Worm (Caenorhabditis elegans): ENCODE data around the gene C32D5.10.

C32D5.10 gene

ce11 chrII:6377381-6377948, 25.7 kb upstream of the C32D5.10 start:
- no peak for TF ChIP-seq pha-2 (tag; optimal IDR thresholded peaks at IDR 0.05)
- TF ChIP-seq ahr-1 (tag; optimal IDR thresholded peaks at IDR 0.05), result no peak

ce11 chrII:6376693-6377092, 24.9 kb upstream of the C32D5.10 start:
- TF ChIP-seq syd-9 (tag; optimal IDR thresholded peaks at IDR 0.05), result no peak
- TF ChIP-seq pha-2 (tag; optimal IDR thresholded peaks at IDR 0.05), result no peak
- no peak for TF ChIP-seq ahr-1 (tag; optimal IDR thresholded peaks at IDR 0.05)
- TF ChIP-seq pax-1 (tag; optimal IDR thresholded peaks at IDR 0.05), result no peak
- TF ChIP-seq nhr-11 (tag; optimal IDR thresholded peaks at IDR 0.05), result no peak
- no peak for TF ChIP-seq hlh-15 (tag; optimal IDR thresholded peaks at IDR 0.05)
- TF ChIP-seq ceh-2 (tag; optimal IDR thresholded peaks at IDR 0.05), result no peak
- TF ChIP-seq hlh-6 (tag; optimal IDR thresholded peaks at IDR 0.05), result no peak
- TF ChIP-seq che-1 (tag; optimal IDR thresholded peaks at IDR 0.05), result no peak
- no peak for TF ChIP-seq ama-1 (optimal IDR thresholded peaks at IDR 0.05)
- no peak for TF ChIP-seq tbx-2 (tag; optimal IDR thresholded peaks at IDR 0.05)
- no peak for TF ChIP-seq ceh-30 (tag; optimal IDR thresholded peaks at IDR 0.05)
- TF ChIP-seq ceh-48 (tag; optimal IDR thresholded peaks at IDR 0.05), result no peak
- no peak for TF ChIP-seq odd-2 (tag; optimal IDR thresholded peaks at IDR 0.05)
- no peak for TF ChIP-seq ceh-6 (GFP tag; optimal IDR thresholded peaks at IDR 0.05)
- no peak for TF ChIP-seq ref-2 (tag; optimal IDR thresholded peaks at IDR 0.05)
- TF ChIP-seq eyg-1 (tag; optimal IDR thresholded peaks at IDR 0.05), result no peak
- no peak for TF ChIP-seq ceh-14 (tag; optimal IDR thresholded peaks at IDR 0.05)

ce11 chrII:6374646-6375045, 22.9 kb upstream of the C32D5.10 start:
- no peak for TF ChIP-seq fax-1 (tag; optimal IDR thresholded peaks at IDR 0.05)
- TF ChIP-seq fkh-10 (GFP tag; optimal IDR thresholded peaks at IDR 0.05), result no peak
- no peak for TF ChIP-seq hlh-8 (tag; optimal IDR thresholded peaks at IDR 0.05)
- TF ChIP-seq nhr-11 (tag; optimal IDR thresholded peaks at IDR 0.05), result no peak
- no peak for TF ChIP-seq unc-42 (tag; optimal IDR thresholded peaks at IDR 0.05)
- TF ChIP-seq F13H6.1 (tag; optimal IDR thresholded peaks at IDR 0.05), result no peak
- no peak for TF ChIP-seq ets-4 (tag; optimal IDR thresholded peaks at IDR 0.05)
- no peak for TF ChIP-seq ceh-24 (tag; optimal IDR thresholded peaks at IDR 0.05)
- TF ChIP-seq ref-2 (tag; optimal IDR thresholded peaks at IDR 0.05), result no peak
- TF ChIP-seq sdc-2 (tag; optimal IDR thresholded peaks at IDR 0.05), result no peak
- no peak for TF ChIP-seq hlh-6 (tag; optimal IDR thresholded peaks at IDR 0.05)
- no peak for TF ChIP-seq ceh-2 (tag; optimal IDR thresholded peaks at IDR 0.05)
- no peak for TF ChIP-seq pag-3 (tag; optimal IDR thresholded peaks at IDR 0.05; ENCODE audit: borderline replicate concordance)
- no peak for TF ChIP-seq odd-2 (tag; optimal IDR thresholded peaks at IDR 0.05)
- TF ChIP-seq pha-2 (tag; optimal IDR thresholded peaks at IDR 0.05), result no peak
- TF ChIP-seq ama-1 (optimal IDR thresholded peaks at IDR 0.05), result no peak
- no peak for TF ChIP-seq gmeb-2 (tag; optimal IDR thresholded peaks at IDR 0.05)
- no peak for TF ChIP-seq hlh-30 (tag; optimal IDR thresholded peaks at IDR 0.05; ENCODE audit: insufficient read depth)
- TF ChIP-seq unc-55 (GFP tag; optimal IDR thresholded peaks at IDR 0.05), result no peak
- no peak for TF ChIP-seq C08G9.2 (tag; optimal IDR thresholded peaks at IDR 0.05)

- TF ChIP-seq dve-1 (tag; optimal IDR thresholded peaks at IDR 0.05), result no peak
- TF ChIP-seq fkh-10 (GFP tag; optimal IDR thresholded peaks at IDR 0.05), result no peak
- TF ChIP-seq ztf-16 (tag; optimal IDR thresholded peaks at IDR 0.05), result no peak
- no peak for TF ChIP-seq ceh-18 (tag; optimal IDR thresholded peaks at IDR 0.05)
These were observed 21.6 kb upstream of the C32D5.10 start for ce11 chrII:6373361-6373760.

- TF ChIP-seq ceh-6 (GFP tag; optimal IDR thresholded peaks at IDR 0.05), result no peak
- TF ChIP-seq pqm-1 (tag; optimal IDR thresholded peaks at IDR 0.05), result no peak
These were observed 19.2 kb upstream of the C32D5.10 start, which contains the start of gene lin-23 for ce11 chrII:6371003-6371402. Gene lin-23, plus strand, starts transcription at chrII:6371303.

Data from whole organism, late embryonic.